Fruit fly (Drosophila melanogaster) whole organism, embryonic: ENCODE data around the gene CG5639.

Source experiments
- ATbp ChIP-seq: fragments of 200-800 bp; sonication (Bioruptor generic); optimal IDR thresholded peaks from 2 replicates; lab custom pipeline; 2017; ENCODE audit warnings: missing biosample characterization, mild to moderate bottlenecking, missing genetic modification characterization, missing genetic modification reagents
- Atf3 ChIP-seq: fragments of 200-800 bp; sonication (Bioruptor generic); optimal IDR thresholded peaks from 3 replicates; lab custom pipeline; 2016; ENCODE audit warnings: missing biosample characterization, missing genetic modification characterization
- CG10274 ChIP-seq: fragments of 200-800 bp; sonication (Bioruptor generic); optimal IDR thresholded peaks from 3 replicates; lab custom pipeline; 2017; ENCODE audit warnings: missing biosample characterization, mild to moderate bottlenecking, missing genetic modification characterization
- CG10431 ChIP-seq: fragments of 200-800 bp; sonication (Bioruptor generic); optimal IDR thresholded peaks from 3 replicates; lab custom pipeline; 2018; ENCODE audit warnings: missing biosample characterization, mild to moderate bottlenecking, missing genetic modification characterization
- CG14050 ChIP-seq: fragments of 200-800 bp; sonication (Bioruptor generic); IDR thresholded peaks from 3 replicates; pipeline ENCODE4 v1.3.6; 2022; ENCODE audit warnings: missing biosample characterization, missing genetic modification characterization
- CG15073 ChIP-seq: fragments of 200-800 bp; sonication (Bioruptor generic); optimal IDR thresholded peaks from 2 replicates; lab custom pipeline; 2016; ENCODE audit warnings: missing biosample characterization, missing genetic modification characterization
- CG1602 ChIP-seq: fragments of 200-800 bp; sonication (Bioruptor generic); optimal IDR thresholded peaks from 3 replicates; lab custom pipeline; 2016; ENCODE audit warnings: missing biosample characterization, missing genetic modification characterization
- CG17568 ChIP-seq: fragments of 200-800 bp; sonication (Bioruptor generic); optimal IDR thresholded peaks from 2 replicates; lab custom pipeline; 2018; ENCODE audit warnings: missing biosample characterization, mild to moderate bottlenecking, missing genetic modification characterization, moderate library complexity
- CG3281 ChIP-seq: fragments of 200-800 bp; sonication (Bioruptor generic); optimal IDR thresholded peaks from 3 replicates; lab custom pipeline; 2017; ENCODE audit warnings: missing biosample characterization, mild to moderate bottlenecking, missing genetic modification characterization
- CG3838 ChIP-seq: fragments of 200-800 bp; sonication (Bioruptor generic); optimal IDR thresholded peaks from 3 replicates; lab custom pipeline; 2016; ENCODE audit warnings: missing biosample characterization, missing genetic modification characterization
- CG8281 ChIP-seq: fragments of 200-800 bp; sonication (Bioruptor generic); optimal IDR thresholded peaks from 2 replicates; lab custom pipeline; 2018; ENCODE audit warnings: missing biosample characterization, mild to moderate bottlenecking, missing genetic modification characterization, moderate library complexity
- CG8388 ChIP-seq: fragments of 200-800 bp; sonication (Bioruptor generic); optimal IDR thresholded peaks from 2 replicates; lab custom pipeline; 2019; ENCODE audit warnings: missing biosample characterization, mild to moderate bottlenecking, missing genetic modification characterization, moderate library complexity
- CG9609 ChIP-seq: fragments of 200-800 bp; sonication (Bioruptor generic); optimal IDR thresholded peaks from 3 replicates; lab custom pipeline; 2016; ENCODE audit warnings: missing biosample characterization, missing genetic modification characterization
- CHES-1-like ChIP-seq: fragments of 200-800 bp; sonication (Bioruptor generic); optimal IDR thresholded peaks from 2 replicates; lab custom pipeline; 2016; ENCODE audit warnings: missing biosample characterization, missing genetic modification characterization
- D ChIP-seq, 2 experiments: fragments of 200-800 bp in 1 of 2; fragments of >200 bp in 1 of 2; sonication (Bioruptor generic) in 1 of 2; optimal IDR thresholded peaks; 2 replicates in 1 of 2; 3 replicates in 1 of 2; lab custom pipeline; 2017; ENCODE audit warnings: mild to moderate bottlenecking in 1 of 2, missing biosample characterization in 1 of 2, missing genetic modification characterization in 1 of 2, missing genetic modification reagents in 1 of 2
- D19B ChIP-seq: fragments of 200-800 bp; sonication (Bioruptor generic); optimal IDR thresholded peaks from 2 replicates; lab custom pipeline; 2017; ENCODE audit warnings: missing biosample characterization, mild to moderate bottlenecking, missing genetic modification characterization
- ERR ChIP-seq: fragments of 200-800 bp; sonication (Bioruptor generic); optimal IDR thresholded peaks from 2 replicates; lab custom pipeline; 2016; ENCODE audit warnings: missing biosample characterization, missing genetic modification characterization
- Fer3 ChIP-seq: fragments of 200-800 bp; sonication (Bioruptor generic); optimal IDR thresholded peaks from 2 replicates; lab custom pipeline; 2018; ENCODE audit warnings: missing biosample characterization, mild to moderate bottlenecking, missing genetic modification characterization, moderate library complexity
- Hmr ChIP-seq: fragments of 200-800 bp; sonication (Bioruptor generic); optimal IDR thresholded peaks from 3 replicates; lab custom pipeline; 2017; ENCODE audit warnings: mild to moderate bottlenecking, missing biosample characterization, missing genetic modification reagents, missing genetic modification characterization
- MBD-R2 ChIP-seq: fragments of 200-800 bp; sonication (Bioruptor generic); IDR thresholded peaks from 2 replicates; pipeline ENCODE4 v1.3.6; 2022; ENCODE audit warnings: missing biosample characterization, missing genetic modification characterization
- Med ChIP-seq: fragments of 200-800 bp; sonication (Bioruptor generic); peaks from one replicate; lab custom pipeline; 2016; ENCODE audit warnings: missing biosample characterization, missing genetic modification characterization, mild to moderate bottlenecking, inconsistent platforms, moderate library complexity
- Nf-YA ChIP-seq: fragments of 200-800 bp; sonication (Bioruptor generic); IDR thresholded peaks from 2 replicates; pipeline ENCODE4 v1.3.6; 2022; ENCODE audit warnings: missing biosample characterization, missing genetic modification characterization
- Sin3A ChIP-seq: fragments of >200 bp; optimal IDR thresholded peaks from 2 replicates; lab custom pipeline; 2018
- Sox102F ChIP-seq: fragments of 200-800 bp; sonication (Bioruptor generic); optimal IDR thresholded peaks from 2 replicates; lab custom pipeline; 2018; ENCODE audit warnings: missing biosample characterization, mild to moderate bottlenecking, missing genetic modification characterization, moderate library complexity
- Sry-β ChIP-seq: fragments of 200-800 bp; sonication (Bioruptor generic); optimal IDR thresholded peaks from 2 replicates; lab custom pipeline; 2018; ENCODE audit warnings: missing biosample characterization, mild to moderate bottlenecking, missing genetic modification characterization, moderate library complexity
- abd-A ChIP-seq: fragments of 200-800 bp; sonication (Bioruptor generic); optimal IDR thresholded peaks from 3 replicates; lab custom pipeline; 2019; ENCODE audit warnings: missing biosample characterization, mild to moderate bottlenecking, missing genetic modification characterization, moderate library complexity
- ara ChIP-seq: fragments of 200-800 bp; sonication (Bioruptor generic); IDR thresholded peaks from 2 replicates; pipeline ENCODE4 v1.3.6; 2022; ENCODE audit warnings: missing biosample characterization, missing genetic modification characterization
- dati ChIP-seq: fragments of 200-800 bp; sonication (Bioruptor generic); IDR thresholded peaks from 2 replicates; pipeline ENCODE4 v1.3.6; 2022; ENCODE audit warnings: missing biosample characterization, missing genetic modification characterization
- dm ChIP-seq: fragments of 200-800 bp; sonication (Bioruptor generic); optimal IDR thresholded peaks from 3 replicates; lab custom pipeline; 2016; ENCODE audit warnings: missing biosample characterization, missing genetic modification characterization
- emc ChIP-seq: fragments of 200-800 bp; sonication (Bioruptor generic); optimal IDR thresholded peaks from 2 replicates; lab custom pipeline; 2016; ENCODE audit warnings: missing biosample characterization, missing genetic modification characterization
- esg ChIP-seq: fragments of 200-800 bp; sonication (Bioruptor generic); conservative IDR thresholded peaks from 2 replicates; pipeline ENCODE4 v1.3.6; 2022; ENCODE audit warnings: missing biosample characterization, missing genetic modification characterization
- gro ChIP-seq: fragments of 200-800 bp; sonication (Bioruptor generic); optimal IDR thresholded peaks from 2 replicates; lab custom pipeline; 2016; ENCODE audit warnings: missing biosample characterization, missing genetic modification characterization
- gt ChIP-seq: fragments of 200-800 bp; sonication (Bioruptor generic); IDR thresholded peaks from 2 replicates; pipeline ENCODE4 v1.3.6; 2022; ENCODE audit warnings: missing biosample characterization, missing genetic modification characterization
- hbn ChIP-seq: fragments of 200-800 bp; sonication (Bioruptor generic); IDR thresholded peaks from 2 replicates; pipeline ENCODE4 v1.3.6; 2022; ENCODE audit warnings: missing biosample characterization, missing genetic modification characterization; ENCODE audit not compliant: partially characterized antibody
- her ChIP-seq: fragments of 200-800 bp; sonication (Bioruptor generic); optimal IDR thresholded peaks from 2 replicates; lab custom pipeline; 2016; ENCODE audit warnings: missing biosample characterization, missing genetic modification characterization
- insv ChIP-seq, 2 experiments: fragments of 200-800 bp; sonication (Bioruptor generic); optimal IDR thresholded peaks; 3 replicates each; lab custom pipeline; 2016 to 2018; ENCODE audit warnings: missing biosample characterization in 2 of 2, missing genetic modification characterization in 2 of 2
- jing ChIP-seq: fragments of 200-800 bp; sonication (Bioruptor generic); optimal IDR thresholded peaks from 2 replicates; lab custom pipeline; 2018; ENCODE audit warnings: missing biosample characterization, mild to moderate bottlenecking, missing genetic modification characterization
- jumu ChIP-seq: fragments of 200-800 bp; sonication (Bioruptor generic); optimal IDR thresholded peaks from 3 replicates; lab custom pipeline; 2016; ENCODE audit warnings: missing biosample characterization, missing genetic modification characterization
- lola ChIP-seq, 3 experiments: fragments of >200 bp in 2 of 3; fragments of 200-800 bp in 1 of 3; sonication (Bioruptor generic) in 1 of 3; optimal IDR thresholded peaks; 2 replicates each; lab custom pipeline; 2017 to 2019; ENCODE audit warnings: missing biosample characterization in 3 of 3, missing genetic modification characterization in 3 of 3, mild to moderate bottlenecking in 1 of 3, moderate library complexity in 1 of 3
- pfk ChIP-seq: fragments of 200-800 bp; sonication (Bioruptor generic); optimal IDR thresholded peaks from 2 replicates; lab custom pipeline; 2018; ENCODE audit warnings: missing biosample characterization, mild to moderate bottlenecking, missing genetic modification characterization, moderate library complexity
- phol ChIP-seq: fragments of 200-800 bp; sonication (Bioruptor generic); optimal IDR thresholded peaks from 3 replicates; lab custom pipeline; 2018; ENCODE audit warnings: missing biosample characterization, mild to moderate bottlenecking, missing genetic modification characterization, moderate library complexity
- pita ChIP-seq: fragments of 200-800 bp; sonication (Bioruptor generic); optimal IDR thresholded peaks from 2 replicates; lab custom pipeline; 2017; ENCODE audit warnings: missing biosample characterization, mild to moderate bottlenecking, missing genetic modification characterization
- pros ChIP-seq: fragments of 200-800 bp; sonication (Bioruptor generic); optimal IDR thresholded peaks from 3 replicates; lab custom pipeline; 2019; ENCODE audit warnings: missing biosample characterization, mild to moderate bottlenecking, missing genetic modification characterization, moderate library complexity
- psq ChIP-seq: fragments of 200-800 bp; sonication (Bioruptor generic); optimal IDR thresholded peaks from 2 replicates; lab custom pipeline; 2017; ENCODE audit warnings: missing biosample characterization, missing genetic modification characterization
- ranshi ChIP-seq: fragments of 200-800 bp; sonication (Bioruptor generic); IDR thresholded peaks from 2 replicates; pipeline ENCODE4 v1.3.6; 2022; ENCODE audit warnings: missing biosample characterization, missing genetic modification characterization
- sd ChIP-seq: fragments of 200-800 bp; sonication (Bioruptor generic); optimal IDR thresholded peaks from 3 replicates; lab custom pipeline; 2018; ENCODE audit warnings: missing biosample characterization, mild to moderate bottlenecking, missing genetic modification characterization, moderate library complexity
- seq ChIP-seq: fragments of 200-800 bp; sonication (Bioruptor generic); IDR thresholded peaks from 2 replicates; pipeline ENCODE4 v1.3.6; 2022; ENCODE audit warnings: missing biosample characterization, missing genetic modification characterization
- tgo ChIP-seq: fragments of 200-800 bp; sonication (Bioruptor generic); IDR thresholded peaks from 3 replicates; pipeline ENCODE4 v1.3.6; 2022; ENCODE audit warnings: missing biosample characterization, missing genetic modification characterization
- tx ChIP-seq: fragments of 200-800 bp; sonication (Bioruptor generic); optimal IDR thresholded peaks from 2 replicates; lab custom pipeline; 2016; ENCODE audit warnings: missing biosample characterization, missing genetic modification characterization
- yki ChIP-seq: fragments of >200 bp; optimal IDR thresholded peaks from 3 replicates; lab custom pipeline; 2018
- zf30C ChIP-seq: fragments of 200-800 bp; sonication (Bioruptor generic); optimal IDR thresholded peaks from 3 replicates; lab custom pipeline; 2018; ENCODE audit warnings: missing biosample characterization, mild to moderate bottlenecking, missing genetic modification characterization

CG5639 gene

DNA sequence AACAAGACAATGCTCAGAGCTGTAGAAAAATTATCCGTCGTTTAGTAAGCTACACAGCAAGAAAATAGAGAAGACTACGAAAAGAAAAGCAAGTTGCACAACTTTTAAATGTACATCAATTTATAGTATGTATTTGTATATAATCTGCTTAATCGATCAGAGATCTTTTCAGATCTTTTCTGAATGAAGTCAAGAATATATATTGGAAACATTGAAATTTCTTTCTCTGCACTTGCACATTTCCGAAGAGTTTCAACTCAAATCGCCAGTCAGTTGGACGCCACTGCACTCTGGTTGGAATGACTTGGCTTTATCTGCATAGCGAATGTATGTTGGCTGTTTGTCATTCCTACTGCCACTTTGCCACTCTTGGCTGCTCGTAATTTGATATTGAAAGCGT, 42.0 kb downstream of the CG5639 start (continued):
- TF ChIP-seq CG14050 (no peak), yki (lab: Kevin White, UChicago) (no peak), pita (GFP tag; lab: Kevin White, UChicago) (no peak), jing (GFP tag; lab: Kevin White, UChicago) (peak; percentile 18), dati (GFP tag; lab: Robert Waterston, UW) (no peak), ranshi (GFP tag; lab: Robert Waterston, UW) (peak; percentile 36; the same call in 1 of the 2 replicates), CG17568 (no peak), CG3838 (no peak), abd-A (tag; lab: Kevin White, UChicago) (no peak), gt (GFP tag; lab: Robert Waterston, UW) (no peak), CG8281 (tag; lab: Kevin White, UChicago) (no peak), insv (GFP tag; optimal IDR thresholded peaks at IDR 0.05; lab: Kevin White, UChicago) (no peak), CG3281 (GFP tag; lab: Kevin White, UChicago) (no peak), CG10431 (GFP tag; lab: Kevin White, UChicago) (no peak), pros (GFP tag; lab: Kevin White, UChicago) (no peak), phol (tag; lab: Kevin White, UChicago) (peak; percentile 66), jumu (GFP tag; lab: Kevin White, UChicago) (no peak), ERR (GFP tag; lab: Kevin White, UChicago) (no peak), lola (GFP tag; optimal IDR thresholded peaks at IDR 0.05; lab: Kevin White, UChicago) (peak in 1 of 3 experiments; percentile 34), Sry-β (no peak), gro (GFP tag; lab: Kevin White, UChicago) (no peak), esg (GFP tag; lab: Robert Waterston, UW) (peak; percentile 26; the same call in 1 of the 2 replicates), zf30C (GFP tag; lab: Kevin White, UChicago) (no peak), Sox102F (GFP tag; lab: Kevin White, UChicago) (peak; percentile 83), CG9609 (GFP tag; lab: Kevin White, UChicago) (peak; percentile 6), D19B (GFP tag; lab: Kevin White, UChicago) (no peak), tx (GFP tag; lab: Kevin White, UChicago) (no peak), Sin3A (lab: Kevin White, UChicago) (no peak), her (GFP tag; lab: Kevin White, UChicago) (no peak), ATbp (peak; percentile 59), hbn (GFP tag; lab: Robert Waterston, UW) (no peak), CG1602 (GFP tag; lab: Kevin White, UChicago) (peak; percentile 34), CG8388 (GFP tag; lab: Kevin White, UChicago) (peak; percentile 42), Hmr (GFP tag; lab: Kevin White, UChicago) (no peak), ara (peak; percentile 63; the same call in 1 of the 2 replicates), CHES-1-like (GFP tag; lab: Kevin White, UChicago) (no peak), MBD-R2 (GFP tag; lab: Robert Waterston, UW) (no peak), CG15073 (no peak), pfk (GFP tag; lab: Kevin White, UChicago) (no peak), sd (tag; lab: Kevin White, UChicago) (no peak), dm (GFP tag; lab: Kevin White, UChicago) (no peak), CG10274 (GFP tag; lab: Kevin White, UChicago) (no peak), Atf3 (GFP tag; lab: Kevin White, UChicago) (no peak), Med (peak; percentile 84), emc (GFP tag; lab: Kevin White, UChicago) (no peak), seq (GFP tag; lab: Robert Waterston, UW) (0 out of 2 replicates have a peak, but pooled peaks have one; percentile 12), Nf-YA (GFP tag; lab: Robert Waterston, UW) (0 out of 2 replicates have a peak, but pooled peaks have one; percentile 38), psq (GFP tag; lab: Kevin White, UChicago) (no peak), tgo (GFP tag; lab: Robert Waterston, UW) (peak; percentile 57), D (optimal IDR thresholded peaks at IDR 0.05; lab: Kevin White, UChicago) (no peak), D (GFP tag; optimal IDR thresholded peaks at IDR 0.05; lab: Kevin White, UChicago) (peak; percentile 27), Fer3 (tag; lab: Kevin White, UChicago) (no peak)
